Fruit fly (Drosophila melanogaster) whole organism, embryonic: ENCODE data around the gene Ctu2.

Experiments
- B-H2 ChIP-seq: fragments of 200-800 bp; sonication (Bioruptor generic); optimal IDR thresholded peaks from 2 replicates; lab custom pipeline; 2018; ENCODE audit warnings: missing biosample characterization, mild to moderate bottlenecking, missing genetic modification characterization
- C15 ChIP-seq: fragments of 200-800 bp; sonication (Bioruptor generic); IDR thresholded peaks from 3 replicates; pipeline ENCODE4 v1.3.6; 2022; ENCODE audit warnings: missing biosample characterization, missing genetic modification characterization
- CG10431 ChIP-seq: fragments of 200-800 bp; sonication (Bioruptor generic); optimal IDR thresholded peaks from 3 replicates; lab custom pipeline; 2018; ENCODE audit warnings: missing biosample characterization, mild to moderate bottlenecking, missing genetic modification characterization
- CG11093 ChIP-seq: fragments of 200-800 bp; sonication (Bioruptor generic); IDR thresholded peaks from 3 replicates; pipeline ENCODE4 v1.3.6; 2022; ENCODE audit warnings: missing biosample characterization, missing genetic modification characterization
- CG13296 ChIP-seq: fragments of 200-800 bp; sonication (Bioruptor generic); optimal IDR thresholded peaks from 3 replicates; lab custom pipeline; 2018; ENCODE audit warnings: missing biosample characterization, mild to moderate bottlenecking, missing genetic modification characterization
- CG15696 ChIP-seq: fragments of 200-800 bp; sonication (Bioruptor generic); optimal IDR thresholded peaks from 2 replicates; lab custom pipeline; 2019; ENCODE audit warnings: missing biosample characterization, mild to moderate bottlenecking, missing genetic modification characterization, moderate library complexity
- CG16815 ChIP-seq: fragments of 200-800 bp; sonication (Bioruptor generic); optimal IDR thresholded peaks from 3 replicates; lab custom pipeline; 2017; ENCODE audit warnings: missing biosample characterization, mild to moderate bottlenecking, missing genetic modification characterization
- CG17361 ChIP-seq: fragments of 200-800 bp; sonication (Bioruptor generic); IDR thresholded peaks from 3 replicates; pipeline ENCODE4 v1.3.6; 2022; ENCODE audit warnings: missing biosample characterization, missing genetic modification characterization
- CG2116 ChIP-seq: fragments of 200-800 bp; sonication (Bioruptor generic); optimal IDR thresholded peaks from 3 replicates; lab custom pipeline; 2018; ENCODE audit warnings: missing biosample characterization, mild to moderate bottlenecking, missing genetic modification characterization
- CG33557 ChIP-seq: fragments of 200-800 bp; sonication (Bioruptor generic); optimal IDR thresholded peaks from 2 replicates; lab custom pipeline; 2019; ENCODE audit warnings: missing biosample characterization, mild to moderate bottlenecking, missing genetic modification characterization, moderate library complexity
- CG3407 ChIP-seq: fragments of 200-800 bp; sonication (Bioruptor generic); optimal IDR thresholded peaks from 2 replicates; lab custom pipeline; 2018; ENCODE audit warnings: missing biosample characterization, mild to moderate bottlenecking, missing genetic modification characterization
- CG34224 ChIP-seq: fragments of 200-800 bp; sonication (Bioruptor generic); IDR thresholded peaks from 3 replicates; pipeline ENCODE4 v1.3.6; 2022; ENCODE audit warnings: missing biosample characterization, missing genetic modification characterization; ENCODE audit not compliant: partially characterized antibody
- CG3847 ChIP-seq: fragments of 200-800 bp; sonication (Bioruptor generic); IDR thresholded peaks from 2 replicates; pipeline ENCODE4 v1.3.6; 2022; ENCODE audit warnings: missing biosample characterization, missing genetic modification characterization
- CG4730 ChIP-seq: fragments of 200-800 bp; sonication (Bioruptor generic); IDR thresholded peaks from 2 replicates; pipeline ENCODE4 v1.3.6; 2022; ENCODE audit warnings: missing biosample characterization, missing genetic modification characterization
- CG4820 ChIP-seq: fragments of 200-800 bp; sonication (Bioruptor generic); optimal IDR thresholded peaks from 3 replicates; lab custom pipeline; 2016; ENCODE audit warnings: missing biosample characterization, missing genetic modification characterization
- CG6654 ChIP-seq: fragments of 200-800 bp; sonication (Bioruptor generic); optimal IDR thresholded peaks from 2 replicates; lab custom pipeline; 2017; ENCODE audit warnings: missing biosample characterization, mild to moderate bottlenecking, missing genetic modification characterization
- CG6683 ChIP-seq: fragments of 200-800 bp; sonication (Bioruptor generic); optimal IDR thresholded peaks from 2 replicates; lab custom pipeline; 2017; ENCODE audit warnings: missing biosample characterization, mild to moderate bottlenecking, missing genetic modification characterization, missing genetic modification reagents
- CG7839 ChIP-seq: fragments of 200-800 bp; sonication (Bioruptor generic); optimal IDR thresholded peaks from 3 replicates; lab custom pipeline; 2018; ENCODE audit warnings: missing biosample characterization, mild to moderate bottlenecking, missing genetic modification characterization, moderate library complexity
- CG8281 ChIP-seq: fragments of 200-800 bp; sonication (Bioruptor generic); optimal IDR thresholded peaks from 2 replicates; lab custom pipeline; 2018; ENCODE audit warnings: missing biosample characterization, mild to moderate bottlenecking, missing genetic modification characterization, moderate library complexity
- CG8944 ChIP-seq: fragments of 200-800 bp; sonication (Bioruptor generic); optimal IDR thresholded peaks from 3 replicates; lab custom pipeline; 2016; ENCODE audit warnings: missing biosample characterization, missing genetic modification characterization
- Dref ChIP-seq: fragments of 200-800 bp; sonication (Bioruptor generic); IDR thresholded peaks from 2 replicates; pipeline ENCODE4 v1.3.6; 2022; ENCODE audit warnings: missing biosample characterization, missing genetic modification characterization
- E2f2 ChIP-seq: fragments of 200-800 bp; sonication (Bioruptor generic); IDR thresholded peaks from 2 replicates; pipeline ENCODE4 v1.3.6; 2022; ENCODE audit warnings: missing biosample characterization, missing genetic modification characterization
- Elba2 ChIP-seq: fragments of 200-800 bp; sonication (Bioruptor generic); optimal IDR thresholded peaks from 3 replicates; lab custom pipeline; 2016; ENCODE audit warnings: missing biosample characterization, missing genetic modification characterization
- GATAe ChIP-seq: fragments of 200-800 bp; sonication (Bioruptor generic); conservative IDR thresholded peaks from 2 replicates; pipeline ENCODE4 v1.3.6; 2022; ENCODE audit warnings: missing biosample characterization, missing genetic modification characterization
- HLH4C ChIP-seq: fragments of 200-800 bp; sonication (Bioruptor generic); IDR thresholded peaks from 3 replicates; pipeline ENCODE4 v1.3.6; 2022; ENCODE audit warnings: missing biosample characterization, missing genetic modification characterization; ENCODE audit not compliant: partially characterized antibody
- HLHmδ ChIP-seq: fragments of 200-800 bp; sonication (Bioruptor generic); optimal IDR thresholded peaks from 2 replicates; lab custom pipeline; 2018; ENCODE audit warnings: missing biosample characterization, mild to moderate bottlenecking, missing genetic modification characterization, moderate library complexity
- Mrtf ChIP-seq: fragments of 200-800 bp; sonication (Bioruptor generic); IDR thresholded peaks from 3 replicates; pipeline ENCODE4 v1.3.6; 2022; ENCODE audit warnings: missing biosample characterization, missing genetic modification characterization
- Oaz ChIP-seq: fragments of 200-800 bp; sonication (Bioruptor generic); IDR thresholded peaks from 2 replicates; pipeline ENCODE4 v1.3.6; 2022; ENCODE audit warnings: missing biosample characterization, missing genetic modification characterization
- Opbp ChIP-seq: fragments of 200-800 bp; sonication (Bioruptor generic); IDR thresholded peaks from 3 replicates; pipeline ENCODE4 v1.3.6; 2022; ENCODE audit warnings: missing biosample characterization, missing genetic modification characterization; ENCODE audit not compliant: partially characterized antibody
- Optix ChIP-seq: fragments of 200-800 bp; sonication (Bioruptor generic); IDR thresholded peaks from 3 replicates; pipeline ENCODE4 v1.3.6; 2022; ENCODE audit warnings: missing biosample characterization, missing genetic modification characterization
- Ptx1 ChIP-seq: fragments of 200-800 bp; sonication (Bioruptor generic); IDR thresholded peaks from 2 replicates; pipeline ENCODE4 v1.3.6; 2022; ENCODE audit warnings: missing biosample characterization, missing genetic modification characterization
- Sry-β ChIP-seq: fragments of 200-800 bp; sonication (Bioruptor generic); optimal IDR thresholded peaks from 2 replicates; lab custom pipeline; 2018; ENCODE audit warnings: missing biosample characterization, mild to moderate bottlenecking, missing genetic modification characterization, moderate library complexity
- Ssrp ChIP-seq: fragments of 200-800 bp; sonication (Bioruptor generic); optimal IDR thresholded peaks from 2 replicates; lab custom pipeline; 2018; ENCODE audit warnings: missing biosample characterization, mild to moderate bottlenecking, missing genetic modification characterization, moderate library complexity
- Xrp1 ChIP-seq: fragments of 200-800 bp; sonication (Bioruptor generic); IDR thresholded peaks from 2 replicates; pipeline ENCODE4 v1.3.6; 2022; ENCODE audit warnings: missing biosample characterization, missing genetic modification characterization
- bcd ChIP-seq: fragments of 200-800 bp; sonication (Bioruptor generic); optimal IDR thresholded peaks from 2 replicates; lab custom pipeline; 2017; ENCODE audit warnings: missing biosample characterization, mild to moderate bottlenecking, missing genetic modification characterization
- bsh ChIP-seq, 2 experiments: fragments of 200-800 bp; sonication (Bioruptor generic); optimal IDR thresholded peaks; 2 replicates each; lab custom pipeline; 2017 to 2018; ENCODE audit warnings: mild to moderate bottlenecking in 2 of 2, missing biosample characterization in 2 of 2, missing genetic modification characterization in 2 of 2, moderate library complexity in 1 of 2
- chn ChIP-seq: fragments of 200-800 bp; sonication (Bioruptor generic); optimal IDR thresholded peaks from 2 replicates; lab custom pipeline; 2016; ENCODE audit warnings: missing biosample characterization, missing genetic modification characterization
- ci ChIP-seq: fragments of 200-800 bp; sonication (Bioruptor generic); IDR thresholded peaks from 3 replicates; pipeline ENCODE4 v1.3.6; 2022; ENCODE audit warnings: missing biosample characterization, missing genetic modification characterization
- crp ChIP-seq, 2 experiments: fragments of 200-800 bp; sonication (Bioruptor generic); optimal IDR thresholded peaks; 2 replicates in 1 of 2; 3 replicates in 1 of 2; lab custom pipeline; 2017; ENCODE audit warnings: missing biosample characterization in 2 of 2, missing genetic modification characterization in 2 of 2, mild to moderate bottlenecking in 1 of 2, moderate library complexity in 1 of 2
- dati ChIP-seq: fragments of 200-800 bp; sonication (Bioruptor generic); IDR thresholded peaks from 2 replicates; pipeline ENCODE4 v1.3.6; 2022; ENCODE audit warnings: missing biosample characterization, missing genetic modification characterization
- dmrt99B ChIP-seq: fragments of 200-800 bp; sonication (Bioruptor generic); optimal IDR thresholded peaks from 2 replicates; lab custom pipeline; 2018; ENCODE audit warnings: missing biosample characterization, mild to moderate bottlenecking, missing genetic modification characterization, moderate library complexity
- dysf ChIP-seq: fragments of 200-800 bp; sonication (Bioruptor generic); IDR thresholded peaks from 3 replicates; pipeline ENCODE4 v1.3.6; 2022; ENCODE audit warnings: missing biosample characterization, missing genetic modification characterization
- hb ChIP-seq: fragments of 200-800 bp; sonication (Bioruptor generic); IDR thresholded peaks from 3 replicates; pipeline ENCODE4 v1.3.6; 2022; ENCODE audit warnings: missing biosample characterization, missing genetic modification characterization; ENCODE audit not compliant: partially characterized antibody
- oc ChIP-seq: fragments of 200-800 bp; sonication (Bioruptor generic); optimal IDR thresholded peaks from 2 replicates; lab custom pipeline; 2018; ENCODE audit warnings: missing biosample characterization, mild to moderate bottlenecking, missing genetic modification characterization, moderate library complexity
- peb ChIP-seq: fragments of 200-800 bp; sonication (Bioruptor generic); IDR thresholded peaks from 2 replicates; pipeline ENCODE4 v1.3.6; 2022; ENCODE audit warnings: missing biosample characterization, missing genetic modification characterization
- sug ChIP-seq: fragments of 200-800 bp; optimal IDR thresholded peaks from 2 replicates; lab custom pipeline; 2019; ENCODE audit warnings: missing biosample characterization, mild to moderate bottlenecking, missing genetic modification characterization, moderate library complexity
- vvl ChIP-seq: fragments of 200-800 bp; sonication (Bioruptor generic); IDR thresholded peaks from 2 replicates; pipeline ENCODE4 v1.3.6; 2022; ENCODE audit warnings: missing biosample characterization, missing genetic modification characterization
- zen ChIP-seq: fragments of 200-800 bp; sonication (Bioruptor generic); optimal IDR thresholded peaks from 3 replicates; lab custom pipeline; 2018; ENCODE audit warnings: missing biosample characterization, mild to moderate bottlenecking, missing genetic modification characterization, moderate library complexity

Ctu2 gene

DNA sequence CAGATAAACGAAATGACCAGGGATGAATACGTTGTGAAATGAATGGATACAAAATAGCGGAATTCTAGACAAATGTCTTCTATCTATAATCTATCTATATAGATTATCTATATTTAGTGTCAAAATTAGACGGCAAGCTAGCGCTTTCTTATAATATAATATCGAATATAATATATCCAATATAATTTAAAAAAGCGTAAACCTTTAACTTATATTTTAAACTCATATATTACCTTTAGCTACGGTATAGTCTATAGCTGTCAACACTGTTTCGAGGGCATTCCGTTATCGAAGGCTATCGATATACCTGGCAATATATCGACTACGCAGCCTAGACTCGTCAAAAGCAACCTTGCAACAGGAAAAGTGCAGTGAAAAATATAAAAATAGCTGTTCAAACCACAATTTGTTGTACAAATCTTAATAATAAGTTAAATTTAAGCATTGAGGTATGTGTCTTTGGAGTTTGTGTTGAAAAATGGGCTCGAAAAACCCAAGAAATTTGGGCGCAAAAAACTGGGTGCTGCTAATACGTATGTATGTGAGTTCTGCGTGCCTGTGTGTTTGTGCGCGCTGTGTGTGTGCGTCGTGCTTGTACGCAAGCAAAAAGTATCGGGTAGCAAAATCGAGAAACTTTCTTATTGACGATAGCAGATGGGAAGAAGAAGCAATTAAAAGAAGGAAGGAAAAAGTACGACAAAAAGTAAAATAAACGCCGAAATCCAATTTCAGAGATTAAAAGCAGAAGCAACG lies at the start of gene Ctu2, which contains the start of gene swm (continued):
- TF ChIP-seq HLHmδ (no peak), CG3407 (GFP tag; lab: Kevin White, UChicago) (peak; percentile 54), dmrt99B (tag; lab: Kevin White, UChicago) (no peak), CG11093 (GFP tag; lab: Robert Waterston, UW) (0 out of 3 replicates have a peak, but pooled peaks have one; percentile 32), sug (tag; lab: Kevin White, UChicago) (peak; percentile 85), CG33557 (GFP tag; lab: Kevin White, UChicago) (peak; percentile 58), CG17361 (peak; percentile 87), GATAe (0 out of 2 replicates have a peak, but pooled peaks have one; percentile 24), bsh (GFP tag; optimal IDR thresholded peaks at IDR 0.05; lab: Kevin White, UChicago) (peak in 1 of 2 experiments; percentile 67), Ssrp (peak; percentile 70), CG7839 (tag; lab: Kevin White, UChicago) (peak; percentile 77), peb (GFP tag; lab: Robert Waterston, UW) (no peak), CG4730 (GFP tag; lab: Robert Waterston, UW) (no peak), dati (GFP tag; lab: Robert Waterston, UW) (no peak), chn (no peak), bcd (GFP tag; lab: Kevin White, UChicago) (peak; percentile 63), E2f2 (0 out of 2 replicates have a peak, but pooled peaks have one; percentile 33), CG10431 (GFP tag; lab: Kevin White, UChicago) (no peak), CG2116 (peak; percentile 98), oc (tag; lab: Kevin White, UChicago) (peak; percentile 37), ci (0 out of 3 replicates have a peak, but pooled peaks have one; percentile 10), Sry-β (GFP tag; lab: Kevin White, UChicago) (peak; percentile 94), CG16815 (GFP tag; lab: Kevin White, UChicago) (peak; percentile 56), HLH4C (GFP tag; lab: Robert Waterston, UW) (peak; percentile 67), C15 (GFP tag; lab: Robert Waterston, UW) (0 out of 3 replicates have a peak, but pooled peaks have one; percentile 7), CG6654 (no peak), CG13296 (peak; percentile 68), crp (GFP tag; optimal IDR thresholded peaks at IDR 0.05; lab: Kevin White, UChicago) (peak in 1 of 2 experiments; percentile 47), Xrp1 (GFP tag; lab: Robert Waterston, UW) (peak; percentile 72), zen (tag; lab: Kevin White, UChicago) (peak; percentile 48), B-H2 (GFP tag; lab: Kevin White, UChicago) (peak; percentile 88), dysf (GFP tag; lab: Robert Waterston, UW) (peak; percentile 61; the same call in 2 of the 3 replicates), CG8281 (tag; lab: Kevin White, UChicago) (peak; percentile 84), Mrtf (no peak), Optix (GFP tag; lab: Robert Waterston, UW) (no peak), CG8944 (no peak), CG4820 (peak; percentile 38), Dref (GFP tag; lab: Robert Waterston, UW) (peak; percentile 81), Elba2 (GFP tag; lab: Kevin White, UChicago) (peak; percentile 90), CG3847 (GFP tag; lab: Robert Waterston, UW) (peak; percentile 66), CG15696 (peak; percentile 80), vvl (peak; percentile 54), Ptx1 (GFP tag; lab: Robert Waterston, UW) (peak; percentile 72), Opbp (peak; percentile 34; the same call in 2 of the 3 replicates), Oaz (GFP tag; lab: Robert Waterston, UW) (peak; percentile 52; the same call in 1 of the 2 replicates), hb (peak; percentile 62; the same call in 1 of the 3 replicates), CG34224 (GFP tag; lab: Robert Waterston, UW) (peak; percentile 71), CG6683 (GFP tag; lab: Kevin White, UChicago) (peak; percentile 12)
